Fruit fly (Drosophila melanogaster) whole organism, embryonic: ENCODE measurements around the gene GC2.

ENCODE experiments used
- ATbp ChIP-seq: fragments of 200-800 bp; sonication (Bioruptor generic); optimal IDR thresholded peaks from 2 replicates; lab custom pipeline; 2017; ENCODE audit warnings: missing biosample characterization, mild to moderate bottlenecking, missing genetic modification characterization, missing genetic modification reagents
- C15 ChIP-seq: fragments of 200-800 bp; sonication (Bioruptor generic); IDR thresholded peaks from 3 replicates; pipeline ENCODE4 v1.3.6; 2022; ENCODE audit warnings: missing biosample characterization, missing genetic modification characterization
- CG11560 ChIP-seq: fragments of 200-800 bp; sonication (Bioruptor generic); IDR thresholded peaks from 3 replicates; pipeline ENCODE4 v1.3.6; 2022; ENCODE audit warnings: missing biosample characterization, missing genetic modification characterization
- CG12071 ChIP-seq: fragments of 200-800 bp; sonication (Bioruptor generic); optimal IDR thresholded peaks from 3 replicates; lab custom pipeline; 2018; ENCODE audit warnings: missing biosample characterization, mild to moderate bottlenecking, missing genetic modification characterization
- CG17568 ChIP-seq: fragments of 200-800 bp; sonication (Bioruptor generic); optimal IDR thresholded peaks from 2 replicates; lab custom pipeline; 2018; ENCODE audit warnings: missing biosample characterization, mild to moderate bottlenecking, missing genetic modification characterization, moderate library complexity
- CG17829 ChIP-seq: fragments of 200-800 bp; optimal IDR thresholded peaks from 2 replicates; lab custom pipeline; 2019; ENCODE audit warnings: missing biosample characterization, mild to moderate bottlenecking, missing genetic modification characterization, moderate library complexity
- CG32772 ChIP-seq: fragments of 200-800 bp; sonication (Bioruptor generic); IDR thresholded peaks from 2 replicates; pipeline ENCODE4 v1.3.6; 2022; ENCODE audit warnings: missing biosample characterization, missing genetic modification characterization
- CG34422 ChIP-seq: fragments of 200-800 bp; sonication (Bioruptor generic); IDR thresholded peaks from 3 replicates; pipeline ENCODE4 v1.3.6; 2022; ENCODE audit warnings: missing biosample characterization, missing genetic modification characterization
- CG9932 ChIP-seq: fragments of 200-800 bp; sonication (Bioruptor generic); IDR thresholded peaks from 2 replicates; pipeline ENCODE4 v1.3.6; 2022; ENCODE audit warnings: missing biosample characterization, missing genetic modification characterization
- Dfd ChIP-seq, 2 experiments: fragments of >200 bp; optimal IDR thresholded peaks; 2 replicates each; lab custom pipeline; 2017; ENCODE audit warnings: missing biosample characterization in 2 of 2, missing genetic modification characterization in 2 of 2
- Dref ChIP-seq: fragments of 200-800 bp; sonication (Bioruptor generic); IDR thresholded peaks from 2 replicates; pipeline ENCODE4 v1.3.6; 2022; ENCODE audit warnings: missing biosample characterization, missing genetic modification characterization
- Ets65A ChIP-seq: fragments of 200-800 bp; sonication (Bioruptor generic); peaks from one replicate; lab custom pipeline; 2016; ENCODE audit warnings: missing biosample characterization, missing genetic modification characterization
- H15 ChIP-seq: fragments of 200-800 bp; sonication (Bioruptor generic); IDR thresholded peaks from 3 replicates; pipeline ENCODE4 v1.3.6; 2022; ENCODE audit warnings: missing biosample characterization, missing genetic modification characterization
- H2.0 ChIP-seq: fragments of 200-800 bp; sonication (Bioruptor generic); IDR thresholded peaks from 2 replicates; pipeline ENCODE4 v1.3.6; 2022; ENCODE audit warnings: missing biosample characterization, missing genetic modification characterization
- Hr3 ChIP-seq: fragments of 200-800 bp; sonication (Bioruptor generic); optimal IDR thresholded peaks from 3 replicates; lab custom pipeline; 2016; ENCODE audit warnings: missing biosample characterization, missing genetic modification characterization
- Med ChIP-seq: fragments of 200-800 bp; sonication (Bioruptor generic); peaks from one replicate; lab custom pipeline; 2016; ENCODE audit warnings: missing biosample characterization, missing genetic modification characterization, mild to moderate bottlenecking, inconsistent platforms, moderate library complexity
- PHDP ChIP-seq: fragments of 200-800 bp; sonication (Bioruptor generic); optimal IDR thresholded peaks from 3 replicates; lab custom pipeline; 2018; ENCODE audit warnings: missing biosample characterization, mild to moderate bottlenecking, missing genetic modification characterization, moderate library complexity
- Rfx ChIP-seq: fragments of 200-800 bp; sonication (Bioruptor generic); IDR thresholded peaks from 2 replicates; pipeline ENCODE4 v1.3.6; 2022; ENCODE audit warnings: missing biosample characterization, missing genetic modification characterization
- Trl ChIP-seq, 3 experiments: fragments of >200 bp in 2 of 3; fragments of 200-800 bp in 1 of 3; sonication (Bioruptor generic) in 1 of 3; optimal IDR thresholded peaks; 2 replicates in 1 of 3; 3 replicates in 2 of 3; lab custom pipeline; 2016 to 2017; ENCODE audit warnings: missing biosample characterization in 1 of 3, missing genetic modification characterization in 1 of 3
- chinmo ChIP-seq: fragments of 200-800 bp; sonication (Bioruptor generic); IDR thresholded peaks from 4 replicates; pipeline ENCODE4 v1.3.6; 2022; ENCODE audit warnings: missing biosample characterization, missing genetic modification characterization; ENCODE audit not compliant: partially characterized antibody
- ci ChIP-seq: fragments of 200-800 bp; sonication (Bioruptor generic); IDR thresholded peaks from 3 replicates; pipeline ENCODE4 v1.3.6; 2022; ENCODE audit warnings: missing biosample characterization, missing genetic modification characterization
- crol ChIP-seq: fragments of 200-800 bp; sonication (Bioruptor generic); IDR thresholded peaks from 2 replicates; pipeline ENCODE4 v1.3.6; 2022; ENCODE audit warnings: missing biosample characterization, missing genetic modification characterization
- crp ChIP-seq, 2 experiments: fragments of 200-800 bp; sonication (Bioruptor generic); optimal IDR thresholded peaks; 2 replicates in 1 of 2; 3 replicates in 1 of 2; lab custom pipeline; 2017; ENCODE audit warnings: missing biosample characterization in 2 of 2, missing genetic modification characterization in 2 of 2, mild to moderate bottlenecking in 1 of 2, moderate library complexity in 1 of 2
- da ChIP-seq: fragments of 200-800 bp; sonication (Bioruptor generic); optimal IDR thresholded peaks from 2 replicates; lab custom pipeline; 2016; ENCODE audit warnings: missing biosample characterization, missing genetic modification characterization
- fd102C ChIP-seq: fragments of 200-800 bp; sonication (Bioruptor generic); optimal IDR thresholded peaks from 2 replicates; lab custom pipeline; 2018; ENCODE audit warnings: missing biosample characterization, mild to moderate bottlenecking, missing genetic modification characterization, moderate library complexity
- lab ChIP-seq: fragments of 200-800 bp; sonication (Bioruptor generic); optimal IDR thresholded peaks from 3 replicates; lab custom pipeline; 2017; ENCODE audit warnings: missing biosample characterization, missing genetic modification characterization, mild to moderate bottlenecking, moderate library complexity, missing genetic modification reagents
- nom ChIP-seq: fragments of 200-800 bp; sonication (Bioruptor generic); optimal IDR thresholded peaks from 2 replicates; lab custom pipeline; 2017; ENCODE audit warnings: missing biosample characterization, missing genetic modification characterization, mild to moderate bottlenecking, moderate library complexity, missing genetic modification reagents
- oc ChIP-seq: fragments of 200-800 bp; sonication (Bioruptor generic); optimal IDR thresholded peaks from 2 replicates; lab custom pipeline; 2018; ENCODE audit warnings: missing biosample characterization, mild to moderate bottlenecking, missing genetic modification characterization, moderate library complexity
- sr ChIP-seq: fragments of 200-800 bp; sonication (Bioruptor generic); IDR thresholded peaks from 3 replicates; pipeline ENCODE4 v1.3.6; 2022; ENCODE audit warnings: missing biosample characterization, missing genetic modification characterization
- wdn ChIP-seq: fragments of 200-800 bp; sonication (Bioruptor generic); IDR thresholded peaks from 2 replicates; pipeline ENCODE4 v1.3.6; 2022; ENCODE audit warnings: missing biosample characterization, missing genetic modification characterization
- yki ChIP-seq: fragments of >200 bp; optimal IDR thresholded peaks from 3 replicates; lab custom pipeline; 2018

Gene GC2

dm6 chr3R:11984441-11984840, 12.9 kb downstream of the GC2 start, which contains the start of gene CG3397:
Gene CG3397, minus strand, starts transcription at chr3R:11984541.
- no peak for TF ChIP-seq ci (GFP tag; lab: Robert Waterston, UW)
- TF ChIP-seq Trl (optimal IDR thresholded peaks at IDR 0.05; lab: Kevin White, UChicago) = peak; percentile 18 to 56
- TF ChIP-seq Trl (GFP tag; optimal IDR thresholded peaks at IDR 0.05; lab: Kevin White, UChicago) = no peak

- no peak for TF ChIP-seq crp (GFP tag; optimal IDR thresholded peaks at IDR 0.05; lab: Kevin White, UChicago)
- 0 out of 2 replicates have a peak, but pooled peaks have one; percentile 7 for TF ChIP-seq Dref
- TF ChIP-seq nom (GFP tag; lab: Kevin White, UChicago) = peak; percentile 38
- TF ChIP-seq wdn = no peak
- TF ChIP-seq CG9932 (GFP tag; lab: Robert Waterston, UW) = no peak
- no peak for TF ChIP-seq H2.0
- TF ChIP-seq, all 482 proteins: peak for 2
These were observed 13.4 kb downstream of the GC2 start for dm6 chr3R:11984862-11985261.

dm6 chr3R:11989206-11989605, 17.7 kb downstream of the GC2 start:
- 0 out of 3 replicates have a peak, but pooled peaks have one; percentile 19 for TF ChIP-seq H15 (GFP tag; lab: Robert Waterston, UW)
- TF ChIP-seq crol (GFP tag; lab: Robert Waterston, UW) = peak; percentile 37; the same call in 1 of the 2 replicates
- TF ChIP-seq CG17829 (tag; lab: Kevin White, UChicago) = no peak
- TF ChIP-seq fd102C = no peak
- peak; percentile 77 for TF ChIP-seq Med (GFP tag; lab: Kevin White, UChicago)
- 0 out of 3 replicates have a peak, but pooled peaks have one; percentile 33 for TF ChIP-seq CG34422
- TF ChIP-seq sr (GFP tag; lab: Robert Waterston, UW) = 0 out of 3 replicates have a peak, but pooled peaks have one; percentile 27
- 0 out of 3 replicates have a peak, but pooled peaks have one; percentile 31 for TF ChIP-seq CG11560
- TF ChIP-seq CG32772 = no peak
- TF ChIP-seq Dfd (GFP tag; optimal IDR thresholded peaks at IDR 0.05; lab: Kevin White, UChicago) = peak in 1 of 2 experiments; percentile 20
- TF ChIP-seq Rfx (GFP tag; lab: Robert Waterston, UW) = peak; percentile 38; the same call in 1 of the 2 replicates
- TF ChIP-seq Ets65A = peak; percentile 65

DNA sequence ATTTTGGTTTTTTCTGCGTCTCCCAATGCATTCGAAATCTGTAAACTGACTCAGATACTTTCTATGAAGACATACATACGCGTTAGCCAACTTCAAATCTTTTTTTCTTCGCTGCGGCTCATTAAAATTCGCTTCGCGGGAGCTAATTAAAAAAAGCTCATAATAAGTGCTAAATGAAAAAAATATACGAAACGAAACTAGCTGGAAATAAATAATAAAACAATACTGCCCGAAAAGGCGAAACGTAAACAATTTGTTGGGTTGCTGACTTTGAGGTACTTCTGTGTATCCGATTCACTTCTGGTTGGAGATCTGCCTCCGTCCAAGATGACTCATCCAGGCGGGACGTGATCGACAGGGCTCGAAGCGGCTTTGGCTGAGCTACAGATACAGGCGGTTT, 18.5 kb downstream of the GC2 start:
- no peak for TF ChIP-seq Hr3 (GFP tag; lab: Kevin White, UChicago)
- 0 out of 4 replicates have a peak, but pooled peaks have one; percentile 53 for TF ChIP-seq chinmo
- peak; percentile 29 for TF ChIP-seq oc (tag; lab: Kevin White, UChicago)

DNA sequence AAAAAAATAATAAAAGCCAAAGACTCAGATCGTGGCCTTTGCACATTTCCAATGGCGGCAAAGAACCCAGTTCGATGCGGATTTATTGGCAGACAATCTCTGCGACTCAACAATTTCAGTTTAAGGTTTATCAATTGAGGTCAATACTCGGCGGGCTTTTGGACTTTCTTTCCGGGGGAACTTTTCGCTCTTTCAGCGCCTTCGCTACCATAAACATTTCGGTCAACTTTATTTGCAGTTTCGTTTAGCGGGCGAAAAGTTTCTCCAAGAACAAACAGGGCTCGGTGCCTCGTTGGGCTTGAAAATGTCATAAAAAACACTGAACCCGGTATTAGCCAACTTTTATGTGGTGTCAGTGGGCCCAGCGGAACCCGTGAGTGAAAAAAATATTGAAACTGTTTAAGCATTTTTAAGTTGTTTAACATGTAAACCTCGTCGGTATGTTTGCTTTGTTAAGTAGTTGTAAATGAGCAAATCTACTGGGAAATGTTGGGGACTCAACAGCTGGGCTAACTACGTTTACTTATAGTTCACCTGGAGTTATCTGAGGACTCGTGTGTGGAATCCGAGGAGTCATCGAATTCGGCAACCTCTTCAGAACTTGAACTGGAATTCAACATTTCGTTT, 20.2 kb downstream of the GC2 start:
- no peak for TF ChIP-seq CG17568 (GFP tag; lab: Kevin White, UChicago)
- no peak for TF ChIP-seq yki (lab: Kevin White, UChicago)
- TF ChIP-seq CG12071 (GFP tag; lab: Kevin White, UChicago) = peak; percentile 10
- TF ChIP-seq Med (GFP tag; lab: Kevin White, UChicago) = peak; percentile 45
- TF ChIP-seq lab = peak; percentile 5
- 0 out of 2 replicates have a peak, but pooled peaks have one; percentile 20 for TF ChIP-seq Rfx (GFP tag; lab: Robert Waterston, UW)
- 0 out of 3 replicates have a peak, but pooled peaks have one; percentile 30 for TF ChIP-seq C15
- TF ChIP-seq PHDP (tag; lab: Kevin White, UChicago) = peak; percentile 5
- peak; percentile 52 for TF ChIP-seq ATbp
- no peak for TF ChIP-seq da (GFP tag; lab: Kevin White, UChicago)
